Worm (Caenorhabditis elegans) whole organism, L4/young adult: ENCODE results near the gene egl-45.

ENCODE experiments used
- dao-5 ChIP-seq: sonication (generic microtip); optimal IDR thresholded peaks from 2 replicates; lab custom pipeline; 2016; ENCODE audit warnings: missing genotype, missing genetic modification characterization, moderate library complexity, missing compliant biosample characterization
- him-1 ChIP-seq: sonication (generic microtip); optimal IDR thresholded peaks from 2 replicates; lab custom pipeline; 2016; ENCODE audit warnings: missing genotype, missing genetic modification reagents, missing genetic modification characterization, missing compliant biosample characterization

DNA sequence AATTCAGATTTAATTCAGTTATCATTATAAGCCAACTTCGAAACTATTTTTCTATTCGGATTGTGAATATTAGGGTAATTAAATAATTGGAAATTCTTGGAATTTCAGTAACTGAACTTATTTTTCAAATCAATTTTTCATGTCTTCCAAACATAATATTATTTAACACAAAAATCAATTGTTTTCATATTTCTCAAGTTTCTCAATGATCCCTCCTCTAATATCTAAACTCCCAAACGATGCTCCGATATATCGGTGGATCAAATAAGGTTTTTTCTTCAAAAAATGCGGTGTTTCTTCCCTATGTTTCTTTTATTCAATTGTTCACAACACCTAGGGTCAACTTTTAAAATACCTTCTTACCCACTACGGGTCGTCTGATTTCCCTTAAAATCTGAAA is 12.0 kb downstream of the egl-45 start:
- TF ChIP-seq dao-5 (no peak), him-1 (tag; lab: Kevin White, UChicago) (no peak)
